Worm (Caenorhabditis elegans) whole organism, L4/young adult: ENCODE measurements around the gene dro-1.
A peak's percentile ranks its signal among the peaks of the same experiment; 100 is the strongest.

ENCODE experiments used
- W03F9.2 ChIP-seq: fragments of 150-350 bp; optimal IDR thresholded peaks from 2 replicates; lab custom pipeline; 2014; ENCODE audit warnings: missing biosample characterization, missing genetic modification characterization
- dao-5 ChIP-seq: sonication (generic microtip); optimal IDR thresholded peaks from 2 replicates; lab custom pipeline; 2016; ENCODE audit warnings: missing genotype, missing genetic modification characterization, moderate library complexity, missing compliant biosample characterization
- him-1 ChIP-seq: sonication (generic microtip); optimal IDR thresholded peaks from 2 replicates; lab custom pipeline; 2016; ENCODE audit warnings: missing genotype, missing genetic modification reagents, missing genetic modification characterization, missing compliant biosample characterization

Gene dro-1

DNA sequence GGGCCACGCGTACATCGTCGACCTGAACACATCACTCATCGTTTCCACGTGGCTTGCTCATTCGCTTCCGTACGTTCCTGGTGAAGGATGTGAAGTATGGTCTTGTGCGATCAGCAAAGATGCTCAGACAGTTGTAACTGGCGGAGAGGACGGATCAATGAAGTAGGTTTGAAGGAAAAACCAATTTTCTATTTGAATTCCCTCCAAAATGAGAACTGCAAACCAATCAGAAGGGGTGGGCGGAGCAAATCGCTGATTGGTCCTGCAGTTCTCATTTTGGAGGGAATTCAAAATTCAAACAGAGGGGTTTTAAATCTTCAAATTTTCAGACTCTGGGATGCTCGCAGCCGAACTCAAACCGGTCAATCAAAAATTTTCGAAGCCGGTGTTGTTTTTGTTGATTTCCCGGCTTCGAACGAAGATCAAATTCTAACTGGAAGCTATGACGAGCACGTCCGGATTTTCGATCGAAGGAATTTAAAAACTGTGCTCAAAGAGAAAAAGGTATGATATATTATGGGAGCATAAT is 25.0 kb upstream of the dro-1 start:
- no peak for TF ChIP-seq dao-5 (tag; lab: Kevin White, UChicago)
- TF ChIP-seq W03F9.2 (tag; lab: Kevin White, UChicago): no peak
- no peak for TF ChIP-seq him-1 (tag; lab: Kevin White, UChicago)

DNA sequence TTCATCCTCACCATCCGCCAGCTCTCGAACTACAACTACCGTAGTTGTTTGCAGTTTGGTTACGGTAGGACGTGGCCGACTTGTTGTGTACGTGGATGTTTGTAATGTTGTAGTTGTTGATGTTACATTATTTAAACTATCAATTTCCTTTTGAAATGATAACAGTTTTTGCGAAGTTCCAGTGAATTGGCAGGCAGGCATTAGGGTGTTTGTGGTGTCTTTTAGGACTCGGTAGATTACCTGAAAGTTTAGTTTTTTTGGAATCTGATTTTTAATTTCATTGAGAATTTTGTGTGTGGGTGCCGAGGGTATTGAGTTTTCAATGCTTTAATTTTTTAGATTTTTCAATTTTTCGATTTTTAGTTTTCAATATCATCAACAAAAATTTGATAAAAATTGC is 19.9 kb upstream of the dro-1 start, which contains the start of gene F53A2.11:
TSS of gene F53A2.11 (minus strand) at position 101 of the 400 bp plus-strand sequence.
- TF ChIP-seq W03F9.2 (tag; lab: Kevin White, UChicago): no peak
- TF ChIP-seq dao-5 (tag; lab: Kevin White, UChicago): no peak
- TF ChIP-seq him-1 (tag; lab: Kevin White, UChicago): no peak

DNA sequence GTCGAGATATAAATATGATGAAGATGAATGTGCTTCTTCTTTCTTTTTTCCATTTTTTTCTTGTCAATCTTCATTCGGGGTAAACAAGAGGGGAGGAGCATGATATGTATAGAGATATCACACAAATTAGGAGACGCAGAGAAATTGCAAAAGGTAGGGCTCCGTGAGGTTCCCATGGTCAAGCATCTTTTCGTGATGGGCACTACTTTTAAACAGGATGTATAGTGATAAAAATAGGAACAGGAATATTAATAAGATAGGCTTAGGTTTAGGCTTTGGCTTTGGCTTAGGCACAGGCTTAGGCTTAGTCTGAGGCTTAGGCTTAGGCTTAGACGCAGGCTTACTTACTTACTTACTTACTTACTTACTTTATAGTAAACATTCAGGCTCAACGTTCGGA is 17.7 kb upstream of the dro-1 start, which contains the start of gene F53A2.1:
TSS of gene F53A2.1 (minus strand) at position 101 of the 400 bp plus-strand sequence.
- TF ChIP-seq dao-5 (tag; lab: Kevin White, UChicago): no peak
- TF ChIP-seq W03F9.2 (tag; lab: Kevin White, UChicago): no peak
- TF ChIP-seq him-1 (tag; lab: Kevin White, UChicago): no peak

DNA sequence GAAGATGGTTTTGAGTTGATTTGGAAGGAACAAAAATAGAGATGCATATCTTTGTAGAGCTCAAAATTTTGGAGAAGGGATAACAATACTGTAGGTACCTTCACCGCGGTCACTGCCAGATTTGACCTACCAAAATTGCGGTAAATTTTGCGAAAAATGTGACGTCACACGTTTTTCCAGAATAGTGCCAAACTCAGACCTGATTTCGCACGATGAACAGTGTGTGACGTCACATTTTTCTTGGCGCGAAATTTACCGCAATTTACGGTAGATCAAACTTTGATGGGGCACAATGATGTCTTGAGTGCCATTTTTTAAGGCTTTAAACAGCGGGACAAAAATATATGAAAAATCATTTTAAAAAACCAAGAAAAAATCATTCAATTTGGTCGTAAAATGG is 13.6 kb upstream of the dro-1 start:
- no peak for TF ChIP-seq him-1 (tag; lab: Kevin White, UChicago)
- no peak for TF ChIP-seq dao-5 (tag; lab: Kevin White, UChicago)
- no peak for TF ChIP-seq W03F9.2 (tag; lab: Kevin White, UChicago)

DNA sequence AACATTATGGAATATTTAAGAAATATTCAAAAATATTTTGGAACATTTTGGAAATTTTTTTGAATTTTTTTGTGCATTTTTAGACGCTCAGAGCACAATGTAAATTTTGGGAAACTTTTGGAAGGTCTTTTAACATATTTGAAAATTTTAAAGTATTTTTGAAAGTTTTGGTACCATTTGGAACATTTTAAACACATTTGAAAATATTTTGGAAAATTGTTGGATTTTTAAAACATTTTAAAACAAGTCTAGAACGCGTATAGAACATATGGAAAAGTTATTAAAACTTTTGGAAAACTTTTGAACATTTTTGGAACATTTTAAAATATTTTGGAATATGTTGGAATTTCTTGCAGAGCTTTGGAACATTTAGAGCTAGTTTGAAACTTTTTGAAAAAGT is 8.7 kb upstream of the dro-1 start, which contains the start of gene sdz-20:
TSS of gene sdz-20 (plus strand) at position 301 of the 400 bp plus-strand sequence.
- TF ChIP-seq dao-5 (tag; lab: Kevin White, UChicago) (no peak), W03F9.2 (tag; lab: Kevin White, UChicago) (no peak), him-1 (tag; lab: Kevin White, UChicago) (no peak)

DNA sequence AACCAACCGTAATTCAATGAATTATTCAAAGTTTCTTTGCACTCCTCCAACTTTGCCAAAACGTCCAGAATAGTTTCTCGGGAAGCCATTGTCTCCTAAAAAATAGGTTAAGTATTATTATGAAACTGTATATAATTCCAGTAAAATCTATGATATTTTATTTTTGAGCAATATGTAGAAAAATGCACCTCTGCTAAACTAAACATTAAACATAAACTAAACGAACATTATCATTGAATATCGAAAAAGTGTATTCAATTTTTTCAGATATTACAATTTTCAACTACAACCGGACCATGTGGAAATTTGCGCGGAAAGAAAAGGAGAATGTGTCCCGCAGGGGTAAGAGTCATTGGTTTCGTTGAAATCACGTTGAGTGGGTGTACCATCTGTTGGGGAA is 2.8 kb upstream of the dro-1 start, which contains the start of gene F53A2.3:
TSS of gene F53A2.3 (minus strand) at position 101 of the 400 bp plus-strand sequence.
- TF ChIP-seq dao-5 (tag; lab: Kevin White, UChicago) (no peak), him-1 (tag; lab: Kevin White, UChicago) (no peak), W03F9.2 (tag; lab: Kevin White, UChicago) (no peak)

DNA sequence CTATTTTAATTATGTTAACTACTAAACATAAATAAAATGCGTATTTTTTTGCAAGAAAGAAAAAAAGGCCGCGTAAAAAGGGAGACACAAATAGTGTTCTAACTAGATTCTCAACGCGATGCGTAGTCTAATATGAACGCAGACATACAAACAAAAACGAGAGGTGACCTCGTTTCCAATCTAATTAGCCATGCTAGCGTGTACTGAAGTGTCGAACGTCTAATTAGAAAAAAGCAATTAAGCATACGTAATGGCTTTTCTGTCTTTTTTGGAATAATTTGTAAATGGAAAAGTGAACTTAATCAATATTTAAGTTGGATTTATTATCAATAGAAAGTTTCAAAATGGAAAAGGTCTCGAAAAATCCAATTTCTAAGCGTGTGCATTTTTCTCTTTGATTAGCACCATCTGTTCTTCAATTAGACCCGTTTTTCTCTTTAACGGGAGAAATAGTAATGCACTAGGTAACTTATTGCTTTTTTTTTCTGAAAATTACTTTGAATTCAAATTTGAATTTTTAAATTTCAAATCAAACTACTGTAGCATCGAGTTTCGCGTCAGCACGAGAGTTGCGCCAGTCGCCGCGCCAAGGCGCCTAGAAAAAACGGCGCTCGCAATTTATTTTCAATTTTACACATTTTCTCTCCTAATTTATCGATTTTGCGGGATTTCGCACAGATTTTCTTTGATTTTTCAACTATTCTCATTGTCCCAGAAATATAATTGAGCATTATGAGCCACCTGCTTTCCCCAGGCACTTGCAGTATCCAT is 1.8 kb upstream of the dro-1 start:
- no peak for TF ChIP-seq him-1 (tag; lab: Kevin White, UChicago)
- TF ChIP-seq W03F9.2 (tag; lab: Kevin White, UChicago): peak; percentile 25
- TF ChIP-seq dao-5 (tag; lab: Kevin White, UChicago): no peak

DNA sequence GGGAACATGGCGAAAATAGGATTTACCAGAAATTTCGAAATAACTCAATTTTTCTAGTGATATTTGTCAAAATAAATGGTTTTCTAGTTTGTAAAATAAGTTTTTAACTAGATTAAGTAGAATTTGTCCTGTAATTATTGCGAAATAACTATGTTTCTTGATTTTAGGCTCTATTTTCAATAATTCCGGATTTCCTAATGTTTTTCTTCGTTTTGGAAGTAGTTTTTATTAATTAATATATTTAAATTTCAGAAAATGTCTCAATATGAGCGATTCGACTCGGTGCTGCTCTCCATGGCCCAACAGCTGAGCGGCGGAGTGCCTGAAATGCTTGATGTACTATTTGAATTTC is 1.2 kb upstream of the dro-1 start, which contains the start of gene nud-1:
TSS of gene nud-1 (plus strand) at position 253 of the 352 bp plus-strand sequence.
- TF ChIP-seq him-1 (tag; lab: Kevin White, UChicago) (no peak), dao-5 (tag; lab: Kevin White, UChicago) (no peak), W03F9.2 (tag; lab: Kevin White, UChicago) (no peak)

DNA sequence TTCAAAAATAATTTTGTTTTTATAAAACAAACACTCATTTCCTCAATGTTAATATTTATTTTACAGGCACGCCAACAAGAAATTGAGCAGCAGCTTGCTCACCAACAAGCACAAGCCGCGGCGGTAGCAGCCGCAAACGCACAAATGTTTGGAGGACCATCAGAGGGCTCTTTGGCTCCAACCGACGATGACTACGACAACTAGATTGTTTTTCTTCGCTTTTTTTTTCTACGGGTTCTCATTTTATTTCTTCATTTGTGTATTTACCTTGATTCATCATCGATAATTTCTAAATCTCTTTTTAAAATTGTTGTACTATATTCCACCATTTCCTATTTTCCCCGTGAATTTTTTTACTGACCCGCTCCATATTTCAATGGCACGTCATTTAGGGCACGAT is 633 bp downstream of the dro-1 start, which contains the start of gene ife-1:
TSS of gene ife-1 (plus strand) at position 301 of the 400 bp plus-strand sequence.
- TF ChIP-seq dao-5 (tag; lab: Kevin White, UChicago) (no peak), W03F9.2 (tag; lab: Kevin White, UChicago) (no peak), him-1 (tag; lab: Kevin White, UChicago) (no peak)

DNA sequence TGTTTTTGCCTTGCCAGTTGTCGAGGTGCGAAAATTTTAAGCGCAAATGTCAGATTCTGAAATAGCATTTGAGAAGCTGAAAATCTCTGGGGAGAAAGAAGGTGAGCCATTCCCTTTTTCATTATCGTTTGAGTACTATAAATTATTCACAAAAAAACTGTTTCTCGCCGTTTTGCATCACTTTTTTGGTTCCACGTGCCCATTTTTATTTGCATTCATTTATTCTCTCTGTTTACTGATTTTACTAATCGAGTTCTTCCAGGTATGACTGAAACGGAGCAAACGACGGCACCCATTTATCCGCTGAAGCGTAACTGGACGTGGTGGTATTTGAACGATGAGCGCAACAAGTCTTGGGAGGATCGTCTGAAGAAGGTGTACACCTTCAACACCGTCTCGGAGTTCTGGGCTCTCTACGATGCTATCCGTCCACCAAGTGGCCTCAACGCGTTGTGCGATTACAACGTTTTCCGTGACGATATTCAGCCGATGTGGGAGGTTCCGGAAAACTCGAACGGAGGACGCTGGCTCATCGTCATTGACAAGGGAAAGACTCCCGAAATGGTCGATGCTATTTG is 1.2 kb downstream of the dro-1 start:
- TF ChIP-seq dao-5 (tag; lab: Kevin White, UChicago) (no peak), him-1 (tag; lab: Kevin White, UChicago) (no peak), W03F9.2 (tag; lab: Kevin White, UChicago) (no peak)

DNA sequence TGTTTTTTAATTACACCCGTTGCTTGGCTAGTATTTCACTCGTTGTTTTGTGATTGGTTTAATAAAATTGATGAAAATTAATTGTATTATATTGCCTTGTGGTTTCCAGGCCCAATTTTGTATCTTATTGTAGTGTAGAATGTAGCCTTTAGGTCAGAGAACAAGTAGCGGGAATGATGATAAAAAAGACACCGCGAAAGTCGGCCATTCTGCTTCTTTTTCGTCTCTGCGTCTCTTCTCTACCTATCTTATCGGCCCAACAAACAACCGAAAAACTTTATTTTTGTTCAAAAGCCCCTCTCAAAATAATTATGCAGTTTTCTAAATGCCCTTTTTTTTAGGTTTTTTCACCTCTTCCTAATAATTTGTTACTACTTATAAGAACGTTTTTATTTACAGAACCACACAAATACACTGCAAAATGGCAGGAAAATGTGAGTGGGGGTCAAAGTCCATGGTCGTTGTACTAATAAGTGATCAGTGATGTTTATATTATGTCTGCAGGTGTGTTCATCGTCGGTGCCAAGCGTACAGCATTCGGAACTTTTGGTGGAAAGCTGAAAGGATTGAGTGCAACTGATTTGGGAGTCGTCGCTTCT is 2.2 kb downstream of the dro-1 start, which contains the start of gene acaa-2:
TSS of gene acaa-2 (plus strand) at position 400 of the 599 bp plus-strand sequence.
- TF ChIP-seq W03F9.2 (tag; lab: Kevin White, UChicago) (peak; percentile 10), dao-5 (tag; lab: Kevin White, UChicago) (peak; percentile 27), him-1 (tag; lab: Kevin White, UChicago) (no peak)

DNA sequence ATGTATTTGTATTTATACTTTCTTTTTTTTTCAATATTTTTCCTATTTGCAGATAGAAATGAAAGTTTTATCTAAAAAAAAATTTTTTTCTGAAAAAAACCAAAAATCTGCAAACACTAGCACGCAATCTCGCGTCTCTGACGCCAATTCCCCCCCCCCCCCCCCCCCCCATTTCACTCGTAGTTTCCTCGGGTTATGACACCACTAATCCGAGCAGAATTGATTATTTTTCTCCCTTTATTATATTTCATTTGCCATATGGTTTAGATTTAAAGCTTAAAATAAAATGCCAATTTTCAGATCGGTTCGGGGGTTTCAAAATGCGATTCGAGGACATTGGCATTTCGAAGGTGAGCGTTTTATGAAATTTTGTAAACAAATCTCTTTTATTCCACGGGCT is 4.3 kb downstream of the dro-1 start, which contains the start of gene mtm-6:
TSS of gene mtm-6 (plus strand) at position 301 of the 400 bp plus-strand sequence.
- TF ChIP-seq W03F9.2 (tag; lab: Kevin White, UChicago) (no peak), him-1 (tag; lab: Kevin White, UChicago) (no peak), dao-5 (tag; lab: Kevin White, UChicago) (no peak)
